Fruit fly (Drosophila melanogaster) S2 (cell line): Measurements from ENCODE around the gene Traf6.

Source experiments
- CG8478 ChIP-seq: fragments of >200 bp; optimal IDR thresholded peaks from 2 replicates; lab custom pipeline; 2018
- CTCF ChIP-seq, 2 experiments: fragments of >200 bp; optimal IDR thresholded peaks; 2 replicates each; lab custom pipeline; 2018

- TF ChIP-seq CG8478 (lab: Kevin White, UChicago) (no peak), CTCF (optimal IDR thresholded peaks at IDR 0.05; lab: Kevin White, UChicago) (no peak)
Measured at dm6 chrX:8129204-8129997, 27.8 kb downstream of the Traf6 start, which contains the start of gene CG2116.
